Worm (Caenorhabditis elegans) whole organism, midembryonic: ENCODE measurements around the gene F20A1.4.

Source experiments
- T22C8.4 ChIP-seq: fragments of 200-800 bp; sonication (Bioruptor generic); IDR thresholded peaks from 2 replicates; pipeline ENCODE4 v1.3.6; 2022; ENCODE audit warnings: missing genetic modification characterization, missing compliant biosample characterization
- flt-1 ChIP-seq: fragments of 200-800 bp; sonication (Bioruptor generic); IDR thresholded peaks from 2 replicates; pipeline ENCODE4 v1.3.6; 2022; ENCODE audit warnings: missing genetic modification characterization, missing compliant biosample characterization
- klf-2 ChIP-seq: fragments of 200-800 bp; sonication (Bioruptor generic); conservative IDR thresholded peaks from 2 replicates; pipeline ENCODE4 v1.3.6; 2022; ENCODE audit warnings: missing genetic modification reagents, missing genetic modification characterization, missing compliant biosample characterization
- med-1 ChIP-seq: sonication (generic microtip); optimal IDR thresholded peaks from 2 replicates; lab custom pipeline; 2017; ENCODE audit warnings: missing genetic modification characterization, mild to moderate bottlenecking, missing compliant biosample characterization, antibody characterized with exemption, missing genetic modification reagents; ENCODE audit not compliant: insufficient read depth
- tab-1 ChIP-seq: fragments of 200-800 bp; sonication (Bioruptor generic); IDR thresholded peaks from 2 replicates; pipeline ENCODE4 v1.3.6; 2022; ENCODE audit warnings: missing genetic modification characterization, missing compliant biosample characterization
- ztf-23 ChIP-seq: fragments of 200-800 bp; sonication (Bioruptor generic); IDR thresholded peaks from 2 replicates; pipeline ENCODE4 v1.3.6; 2022; ENCODE audit warnings: missing genetic modification reagents, missing genetic modification characterization, missing compliant biosample characterization
- ztf-29 ChIP-seq: fragments of 200-800 bp; sonication (Bioruptor generic); IDR thresholded peaks from 2 replicates; pipeline ENCODE4 v1.3.6; 2022; ENCODE audit warnings: missing genetic modification reagents, missing genetic modification characterization, missing compliant biosample characterization

Gene F20A1.4

ce11 chrV:6971567-6971966 lies 50.1 kb downstream of the F20A1.4 start, which contains the start of gene srx-59:
Gene srx-59 (plus strand): TSS chrV:6971867.
- TF ChIP-seq ztf-29 (GFP tag; lab: Robert Waterston, UW) (no peak), med-1 (GFP tag; lab: Kevin White, UChicago) (no peak), T22C8.4 (no peak), ztf-23 (GFP tag; lab: Robert Waterston, UW) (no peak)

ce11 chrV:6969950-6970532 lies 51.6 kb downstream of the F20A1.4 start, which contains the start of gene ptr-15:
Gene ptr-15 (minus strand): TSS chrV:6970000.
- no peak for TF ChIP-seq tab-1 (GFP tag; lab: Robert Waterston, UW)
- no peak for TF ChIP-seq klf-2
- no peak for TF ChIP-seq ztf-23 (GFP tag; lab: Robert Waterston, UW)
- TF ChIP-seq med-1 (GFP tag; lab: Kevin White, UChicago): no peak
- no peak for TF ChIP-seq flt-1 (GFP tag; lab: Robert Waterston, UW)
- no peak for TF ChIP-seq T22C8.4
- TF ChIP-seq ztf-29 (GFP tag; lab: Robert Waterston, UW): no peak
